Fruit fly (Drosophila melanogaster): ENCODE results near the gene CG11226.

The CG11226 gene

dm6 chr3L:22826236-22826635 lies 10.6 kb upstream of the CG11226 start:
- TF ChIP-seq Rel (GFP tag; optimal IDR thresholded peaks at IDR 0.05): no peak
- TF ChIP-seq Rel (tag; optimal IDR thresholded peaks at IDR 0.05): no peak
- no peak for TF ChIP-seq sage (GFP tag; optimal IDR thresholded peaks at IDR 0.05)
- no peak for TF ChIP-seq Dif (GFP tag; optimal IDR thresholded peaks at IDR 0.05; ENCODE audit: partially characterized antibody)
- peak; percentile 27 for TF ChIP-seq h (GFP tag; optimal IDR thresholded peaks at IDR 0.05)
- peak; percentile 15 for TF ChIP-seq fru (GFP tag; optimal IDR thresholded peaks at IDR 0.05)
- TF ChIP-seq Hnf4 (GFP tag; optimal IDR thresholded peaks at IDR 0.05): peak; percentile 8
- peak; percentile 49 for TF ChIP-seq rgr (GFP tag; optimal IDR thresholded peaks at IDR 0.05)
- TF ChIP-seq Hr83 (GFP tag; optimal IDR thresholded peaks at IDR 0.05; ENCODE audit: poor library complexity, severe bottlenecking): peak; percentile 67
- TF ChIP-seq jim (GFP tag; optimal IDR thresholded peaks at IDR 0.05): peak; percentile 76

dm6 chr3L:22830132-22830697 lies 6.7 kb upstream of the CG11226 start:
- no peak for TF ChIP-seq HLH106 (tag; optimal IDR thresholded peaks at IDR 0.05)
- peak; percentile 84 for TF ChIP-seq Dfd (GFP tag; optimal IDR thresholded peaks at IDR 0.05)

dm6 chr3L:22835144-22835964 lies 1.5 kb upstream of the CG11226 start, which contains the start of gene jim:
Gene jim, minus strand, starts transcription at chr3L:22835194.
- no peak for TF ChIP-seq tai (GFP tag; optimal IDR thresholded peaks at IDR 0.05)
- peak; percentile 87 for TF ChIP-seq h (GFP tag; optimal IDR thresholded peaks at IDR 0.05)
- TF ChIP-seq dl (GFP tag; optimal IDR thresholded peaks at IDR 0.05; ENCODE audit: insufficient read depth in 1 of 2, partially characterized antibody in 2 of 2): peak; percentile 63 to 97
- TF ChIP-seq sage (GFP tag; optimal IDR thresholded peaks at IDR 0.05): peak; percentile 40
- no peak for TF ChIP-seq pan (optimal IDR thresholded peaks at IDR 0.05)
- no peak for TF ChIP-seq Abd-B (GFP tag; optimal IDR thresholded peaks at IDR 0.05)
- no peak for TF ChIP-seq Hr78 (GFP tag; optimal IDR thresholded peaks at IDR 0.05)
- TF ChIP-seq GATAd (GFP tag; optimal IDR thresholded peaks at IDR 0.05): no peak
- peak; percentile 93 for TF ChIP-seq Hr83 (GFP tag; optimal IDR thresholded peaks at IDR 0.05; ENCODE audit: poor library complexity, severe bottlenecking)
- TF ChIP-seq brk (GFP tag; optimal IDR thresholded peaks at IDR 0.05): peak; percentile 10
- peak; percentile 4 for TF ChIP-seq ey (GFP tag; optimal IDR thresholded peaks at IDR 0.05)
- TF ChIP-seq Rel (GFP tag; optimal IDR thresholded peaks at IDR 0.05): peak; percentile 68
- TF ChIP-seq Rel (tag; optimal IDR thresholded peaks at IDR 0.05): peak; percentile 56
- peak in 1 of 2 experiments; percentile 59 for TF ChIP-seq foxo (GFP tag; optimal IDR thresholded peaks at IDR 0.05)
- no peak for TF ChIP-seq CG9705 (GFP tag; optimal IDR thresholded peaks at IDR 0.05)
- peak; percentile 71 for TF ChIP-seq CrebA (GFP tag; optimal IDR thresholded peaks at IDR 0.05; ENCODE audit: borderline replicate concordance)
- TF ChIP-seq Sp1 (GFP tag; optimal IDR thresholded peaks at IDR 0.05): peak; percentile 68
- peak; percentile 57 for TF ChIP-seq Hnf4 (GFP tag; optimal IDR thresholded peaks at IDR 0.05)
- TF ChIP-seq fru (GFP tag; optimal IDR thresholded peaks at IDR 0.05): peak; percentile 15
- peak; percentile 98 for TF ChIP-seq Dfd (GFP tag; optimal IDR thresholded peaks at IDR 0.05)
- TF ChIP-seq OdsH (GFP tag; optimal IDR thresholded peaks at IDR 0.05): peak; percentile 58
- TF ChIP-seq rgr (GFP tag; optimal IDR thresholded peaks at IDR 0.05): peak; percentile 63
- TF ChIP-seq br (GFP tag; optimal IDR thresholded peaks at IDR 0.05): peak; percentile 48
- peak; percentile 71 for TF ChIP-seq Vsx2 (GFP tag; optimal IDR thresholded peaks at IDR 0.05; ENCODE audit: partially characterized antibody)
- no peak for TF ChIP-seq Myc (optimal IDR thresholded peaks at IDR 0.05)
- TF ChIP-seq sv (GFP tag; optimal IDR thresholded peaks at IDR 0.05): no peak
- peak; percentile 95 for TF ChIP-seq psq (GFP tag; optimal IDR thresholded peaks at IDR 0.05)
- TF ChIP-seq usp (GFP tag; optimal IDR thresholded peaks at IDR 0.05): no peak
- no peak for TF ChIP-seq CG32264 (GFP tag; optimal IDR thresholded peaks at IDR 0.05)
- peak; percentile 97 for TF ChIP-seq jim (GFP tag; optimal IDR thresholded peaks at IDR 0.05)
- TF ChIP-seq Jra (GFP tag; optimal IDR thresholded peaks at IDR 0.05): peak; percentile 62
- TF ChIP-seq HLH106 (tag; optimal IDR thresholded peaks at IDR 0.05): peak; percentile 34
- TF ChIP-seq lola (GFP tag; optimal IDR thresholded peaks at IDR 0.05): no peak
- peak; percentile 52 for TF ChIP-seq N (GFP tag; optimal IDR thresholded peaks at IDR 0.05)
- TF ChIP-seq Dif (GFP tag; optimal IDR thresholded peaks at IDR 0.05; ENCODE audit: partially characterized antibody): peak; percentile 95
- TF ChIP-seq dmrt93B (GFP tag; optimal IDR thresholded peaks at IDR 0.05): no peak
- no peak for TF ChIP-seq Mio (GFP tag; optimal IDR thresholded peaks at IDR 0.05)
- TF ChIP-seq dsf (GFP tag; optimal IDR thresholded peaks at IDR 0.05; ENCODE audit: borderline replicate concordance): no peak
- TF ChIP-seq woc (GFP tag; optimal IDR thresholded peaks at IDR 0.05): peak; percentile 5
